Worm (Caenorhabditis elegans) whole organism, L1 larva: ENCODE data around the gene ham-1.
"Not testable (repeated sequence)": the region's sequence is repeated elsewhere in the genome, so short reads cannot be mapped to it uniquely, and the experiment has no call there.

Experiments
- ceh-82 ChIP-seq, 3 experiments: fragments of 150-350 bp in 1 of 3; sonication (generic microtip) in 2 of 3; optimal IDR thresholded peaks; 2 replicates each; lab custom pipeline; 2014 to 2017; ENCODE audit warnings: missing biosample characterization in 3 of 3, missing genetic modification characterization in 3 of 3
- egl-27 ChIP-seq, 2 experiments: fragments of 150-350 bp in 1 of 2; sonication (generic microtip); optimal IDR thresholded peaks; 3 replicates each; lab custom pipeline; 2017 to 2018; ENCODE audit warnings: missing biosample characterization in 2 of 2, missing genetic modification characterization in 2 of 2, missing genetic modification reagents in 2 of 2
- elt-3 ChIP-seq, 6 experiments: fragments of 150-350 bp in 1 of 6; sonication (generic microtip); optimal IDR thresholded peaks; 2 replicates each; lab custom pipeline; 2017 to 2018; ENCODE audit warnings: missing biosample characterization in 6 of 6, missing genetic modification characterization in 6 of 6, inconsistent platforms in 1 of 6
- mdl-1 ChIP-seq, 2 experiments: fragments of 150-350 bp; optimal IDR thresholded peaks; 2 replicates each; lab custom pipeline; 2014 to 2017; ENCODE audit warnings: missing biosample characterization in 2 of 2, missing genetic modification characterization in 2 of 2, inconsistent platforms in 1 of 2
- nhr-76 ChIP-seq: sonication (generic microtip); optimal IDR thresholded peaks from 2 replicates; lab custom pipeline; 2017; ENCODE audit warnings: missing biosample characterization, missing genetic modification characterization

DNA sequence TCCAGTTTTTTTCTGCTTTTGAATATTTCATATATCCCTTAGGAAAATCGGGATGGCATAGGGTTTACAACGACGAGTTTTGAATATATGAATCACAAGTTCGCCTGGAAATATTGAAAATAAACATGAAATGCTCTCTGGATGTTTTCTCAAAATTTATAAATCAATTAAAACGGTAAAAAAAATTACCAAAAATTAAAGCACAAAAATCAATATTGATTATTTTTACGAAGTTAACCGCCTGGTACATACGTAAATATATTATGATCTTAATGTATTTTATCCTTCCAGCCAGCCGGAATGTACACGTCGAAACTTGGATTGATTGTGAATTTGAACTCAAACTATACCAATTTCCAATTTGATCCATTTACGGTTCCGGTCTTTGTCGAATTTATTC, 36.6 kb upstream of the ham-1 start, which contains the start of gene sru-17:
- TF ChIP-seq egl-27 (tag; optimal IDR thresholded peaks at IDR 0.05; lab: Kevin White, UChicago); ceh-82 (tag; optimal IDR thresholded peaks at IDR 0.05; lab: Kevin White, UChicago); nhr-76 (tag; lab: Kevin White, UChicago); elt-3 (tag; optimal IDR thresholded peaks at IDR 0.05; lab: Kevin White, UChicago); mdl-1 (tag; optimal IDR thresholded peaks at IDR 0.05; lab: Kevin White, UChicago): not testable (repeated sequence)
